Fruit fly (Drosophila melanogaster): Measurements from ENCODE around the gene HemK2.

DNA sequence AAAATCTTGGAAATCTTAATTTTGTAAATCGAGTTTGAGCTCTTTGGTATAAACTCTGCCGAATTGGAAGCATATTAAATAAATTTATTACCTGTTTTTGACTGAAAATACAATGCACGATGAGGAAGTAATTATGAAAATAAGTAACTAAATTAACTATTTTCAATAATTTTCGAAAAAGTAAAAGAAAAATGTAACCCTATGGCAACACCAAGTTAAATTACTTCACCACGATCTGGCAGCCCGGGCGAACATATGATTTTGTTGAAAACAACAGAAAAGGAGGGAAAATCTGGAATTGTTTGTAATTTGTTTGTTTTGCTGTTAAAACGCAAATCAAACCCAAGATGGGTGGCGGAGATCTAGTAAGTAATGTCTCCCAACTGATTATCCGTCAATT is 14.6 kb downstream of the HemK2 start, which contains the start of the genes CG9961 and Cwc25:
- TF ChIP-seq psq (optimal IDR thresholded peaks at IDR 0.05): no peak
- TF ChIP-seq usp (GFP tag; optimal IDR thresholded peaks at IDR 0.05): no peak

Data from whole organism.